Worm (Caenorhabditis elegans) whole organism, mixed stage, embryonic: ENCODE results near the gene cyp-33C11.

ENCODE experiments used
- M03D4.4 ChIP-seq: sonication (generic microtip); optimal IDR thresholded peaks from 2 replicates; lab custom pipeline; 2017; ENCODE audit warnings: mild to moderate bottlenecking, missing genetic modification characterization, missing compliant biosample characterization
- bed-3 ChIP-seq: fragments of 200-800 bp; sonication (Bioruptor generic); optimal IDR thresholded peaks from 3 replicates; lab custom pipeline; 2018; ENCODE audit warnings: mild to moderate bottlenecking, missing genetic modification characterization, moderate library complexity, missing compliant biosample characterization
- blmp-1 ChIP-seq: fragments of 150-350 bp; optimal IDR thresholded peaks from 2 replicates; lab custom pipeline; 2014; ENCODE audit warnings: missing biosample characterization, missing genetic modification characterization
- ceh-39 ChIP-seq: fragments of 150-350 bp; optimal IDR thresholded peaks from 2 replicates; lab custom pipeline; 2014; ENCODE audit warnings: missing biosample characterization, missing genetic modification characterization
- ceh-43 ChIP-seq: fragments of 200-800 bp; sonication (Bioruptor generic); optimal IDR thresholded peaks from 2 replicates; lab custom pipeline; 2018; ENCODE audit warnings: mild to moderate bottlenecking, missing genetic modification characterization, moderate library complexity, missing compliant biosample characterization
- ceh-83 ChIP-seq: fragments of 200-800 bp; sonication (Bioruptor generic); optimal IDR thresholded peaks from 2 replicates; lab custom pipeline; 2018; ENCODE audit warnings: mild to moderate bottlenecking, missing genetic modification characterization, missing compliant biosample characterization
- ces-1 ChIP-seq: fragments of 150-350 bp; optimal IDR thresholded peaks from 2 replicates; lab custom pipeline; 2014; ENCODE audit warnings: missing biosample characterization, missing genetic modification reagents, missing genetic modification characterization
- cnd-1 ChIP-seq: fragments of 200-800 bp; sonication (Bioruptor generic); optimal IDR thresholded peaks from 2 replicates; lab custom pipeline; 2018; ENCODE audit warnings: mild to moderate bottlenecking, missing genetic modification characterization, missing compliant biosample characterization
- drap-1 ChIP-seq: fragments of 200-800 bp; sonication (Bioruptor generic); optimal IDR thresholded peaks from 3 replicates; lab custom pipeline; 2018; ENCODE audit warnings: mild to moderate bottlenecking, missing genetic modification characterization, missing compliant biosample characterization
- elt-1 ChIP-seq: sonication (generic microtip); optimal IDR thresholded peaks from 2 replicates; lab custom pipeline; 2017; ENCODE audit warnings: missing genetic modification characterization, mild to moderate bottlenecking, missing compliant biosample characterization, antibody characterized with exemption, moderate library complexity, borderline replicate concordance; ENCODE audit not compliant: insufficient read depth
- elt-3 ChIP-seq: fragments of 150-350 bp; optimal IDR thresholded peaks from 2 replicates; lab custom pipeline; 2014; ENCODE audit warnings: missing biosample characterization, missing genetic modification characterization
- flh-1 ChIP-seq: fragments of 200-800 bp; sonication (Bioruptor generic); optimal IDR thresholded peaks from 2 replicates; lab custom pipeline; 2018; ENCODE audit warnings: mild to moderate bottlenecking, missing genetic modification characterization, moderate library complexity, missing compliant biosample characterization
- ham-2 ChIP-seq: fragments of 200-800 bp; sonication (Bioruptor generic); optimal IDR thresholded peaks from 2 replicates; lab custom pipeline; 2018; ENCODE audit warnings: mild to moderate bottlenecking, missing genetic modification characterization, missing compliant biosample characterization
- hlh-1 ChIP-seq: fragments of 150-350 bp; optimal IDR thresholded peaks from 2 replicates; lab custom pipeline; 2014; ENCODE audit warnings: missing biosample characterization, missing genetic modification reagents, missing genetic modification characterization
- lin-13 ChIP-seq: fragments of 150-350 bp; optimal IDR thresholded peaks from 2 replicates; lab custom pipeline; 2014; ENCODE audit warnings: missing biosample characterization, missing genetic modification characterization
- mep-1 ChIP-seq: fragments of 150-350 bp; optimal IDR thresholded peaks from 2 replicates; lab custom pipeline; 2017; ENCODE audit warnings: missing biosample characterization, missing genetic modification reagents, missing genetic modification characterization, inconsistent platforms
- nhr-12 ChIP-seq: fragments of 150-350 bp; optimal IDR thresholded peaks from 2 replicates; lab custom pipeline; 2014; ENCODE audit warnings: missing biosample characterization, missing genetic modification characterization
- nhr-2 ChIP-seq: fragments of 150-350 bp; optimal IDR thresholded peaks from 2 replicates; lab custom pipeline; 2014; ENCODE audit warnings: missing biosample characterization, missing genetic modification characterization
- nhr-76 ChIP-seq: sonication (generic microtip); optimal IDR thresholded peaks from 2 replicates; lab custom pipeline; 2017; ENCODE audit warnings: missing biosample characterization, missing genetic modification characterization
- sem-2 ChIP-seq: fragments of 200-800 bp; sonication (Bioruptor generic); optimal IDR thresholded peaks from 2 replicates; lab custom pipeline; 2018; ENCODE audit warnings: mild to moderate bottlenecking, missing genetic modification characterization, missing compliant biosample characterization
- snpc-4 ChIP-seq: fragments of 150-350 bp; optimal IDR thresholded peaks from 2 replicates; lab custom pipeline; 2014; ENCODE audit warnings: missing biosample characterization, missing genetic modification characterization
- sptf-1 ChIP-seq: sonication (generic microtip); optimal IDR thresholded peaks from 2 replicates; lab custom pipeline; 2017; ENCODE audit warnings: mild to moderate bottlenecking, missing genetic modification characterization, moderate library complexity, missing compliant biosample characterization
- unc-120 ChIP-seq: sonication (generic microtip); optimal IDR thresholded peaks from 2 replicates; lab custom pipeline; 2017; ENCODE audit warnings: missing genetic modification characterization, missing compliant biosample characterization; ENCODE audit not compliant: poor library complexity, severe bottlenecking
- unc-39 ChIP-seq: fragments of 150-350 bp; optimal IDR thresholded peaks from 2 replicates; lab custom pipeline; 2014; ENCODE audit warnings: missing biosample characterization, missing genetic modification characterization
- unc-62 ChIP-seq: fragments of 150-350 bp; optimal IDR thresholded peaks from 2 replicates; lab custom pipeline; 2014; ENCODE audit warnings: missing biosample characterization, missing genetic modification reagents, missing genetic modification characterization
- zip-8 ChIP-seq: fragments of 150-350 bp; optimal IDR thresholded peaks from 2 replicates; lab custom pipeline; 2014; ENCODE audit warnings: missing biosample characterization, missing genetic modification characterization
- ztf-11 ChIP-seq: fragments of 150-350 bp; optimal IDR thresholded peaks from 2 replicates; lab custom pipeline; 2014; ENCODE audit warnings: missing biosample characterization, missing genetic modification characterization

Gene cyp-33C11

ce11 chrV:692720-693422 lies 19.9 kb downstream of the cyp-33C11 start, which contains the start of gene srx-4:
Gene srx-4 (minus strand): TSS chrV:692770.
- TF ChIP-seq ces-1, result no peak
- TF ChIP-seq sptf-1, result no peak
- TF ChIP-seq cnd-1 (tag; lab: Kevin White, UChicago), result no peak
- no peak for TF ChIP-seq sem-2 (GFP tag; lab: Kevin White, UChicago)
- TF ChIP-seq drap-1 (GFP tag; lab: Kevin White, UChicago), result no peak
- no peak for TF ChIP-seq ceh-83 (GFP tag; lab: Kevin White, UChicago)
- no peak for TF ChIP-seq bed-3

DNA sequence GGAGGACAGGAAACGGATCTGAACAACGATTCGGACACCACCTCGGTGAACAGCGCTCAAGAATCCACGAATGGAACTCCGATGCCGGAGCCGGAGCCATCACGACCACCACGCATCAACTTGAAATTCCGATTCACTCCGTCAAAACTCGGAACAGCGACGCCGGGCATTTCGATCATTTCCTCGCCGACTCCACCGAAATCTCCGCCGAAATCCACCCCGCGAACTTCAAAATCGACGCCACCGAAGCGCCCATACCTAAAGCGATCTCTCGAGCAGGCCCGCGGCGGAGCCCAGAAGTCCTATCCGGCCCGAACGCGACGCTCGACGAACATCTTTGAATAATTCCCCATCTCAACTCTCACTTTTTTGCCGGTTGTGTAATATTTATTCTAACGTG lies 23.2 kb downstream of the cyp-33C11 start:
- TF ChIP-seq cnd-1 (tag; lab: Kevin White, UChicago) (no peak), unc-39 (tag; lab: Kevin White, UChicago) (no peak), blmp-1 (no peak), mep-1 (no peak), flh-1 (no peak), M03D4.4 (tag; lab: Kevin White, UChicago) (no peak), hlh-1 (tag; lab: Kevin White, UChicago) (no peak), nhr-2 (tag; lab: Kevin White, UChicago) (no peak), ceh-39 (tag; lab: Kevin White, UChicago) (no peak)

- TF ChIP-seq ceh-43 (GFP tag; lab: Kevin White, UChicago) (no peak), zip-8 (tag; lab: Kevin White, UChicago) (no peak), nhr-76 (tag; lab: Kevin White, UChicago) (no peak)
These were observed 25.4 kb downstream of the cyp-33C11 start, which contains the start of gene H25P19.1 for ce11 chrV:687384-687783. Gene H25P19.1 (plus strand): TSS chrV:687684.

DNA sequence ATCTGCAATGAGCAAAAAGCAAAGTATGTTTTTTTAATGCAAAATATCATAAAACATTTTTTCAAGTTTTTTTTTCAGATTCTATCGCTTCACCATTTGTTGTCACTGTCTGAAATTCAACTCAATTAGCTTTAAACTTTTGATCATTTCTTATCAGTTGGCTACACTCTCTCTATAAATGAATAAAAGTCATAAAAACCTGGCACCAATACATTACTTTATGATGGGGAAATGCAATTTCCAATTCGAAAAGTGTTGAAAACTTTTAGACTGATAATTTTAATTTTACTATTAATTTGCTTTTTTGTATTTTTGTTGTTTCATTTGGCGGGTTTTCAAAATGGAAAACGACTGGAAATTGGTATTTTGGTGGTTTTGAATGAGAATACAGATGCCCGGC lies 28.9 kb downstream of the cyp-33C11 start, which contains the start of gene F31F4.1:
TSS of gene F31F4.1 (plus strand) at position 203 of the 400 bp plus-strand sequence.
- TF ChIP-seq drap-1 (GFP tag; lab: Kevin White, UChicago), result no peak
- no peak for TF ChIP-seq zip-8 (tag; lab: Kevin White, UChicago)
- no peak for TF ChIP-seq elt-1 (tag; lab: Kevin White, UChicago)
- no peak for TF ChIP-seq snpc-4 (tag; lab: Kevin White, UChicago)
- no peak for TF ChIP-seq nhr-76 (tag; lab: Kevin White, UChicago)

- no peak for TF ChIP-seq nhr-2 (tag; lab: Kevin White, UChicago)
- TF ChIP-seq flh-1, result no peak
- no peak for TF ChIP-seq elt-3
- TF ChIP-seq lin-13 (tag; lab: Kevin White, UChicago), result no peak
- no peak for TF ChIP-seq unc-120
- TF ChIP-seq ces-1, result no peak
- TF ChIP-seq, all 35 proteins: peak for 0
These were observed 30.8 kb downstream of the cyp-33C11 start, which contains the start of gene srx-23 for ce11 chrV:682031-682430. Gene srx-23 (plus strand): TSS chrV:682331.

DNA sequence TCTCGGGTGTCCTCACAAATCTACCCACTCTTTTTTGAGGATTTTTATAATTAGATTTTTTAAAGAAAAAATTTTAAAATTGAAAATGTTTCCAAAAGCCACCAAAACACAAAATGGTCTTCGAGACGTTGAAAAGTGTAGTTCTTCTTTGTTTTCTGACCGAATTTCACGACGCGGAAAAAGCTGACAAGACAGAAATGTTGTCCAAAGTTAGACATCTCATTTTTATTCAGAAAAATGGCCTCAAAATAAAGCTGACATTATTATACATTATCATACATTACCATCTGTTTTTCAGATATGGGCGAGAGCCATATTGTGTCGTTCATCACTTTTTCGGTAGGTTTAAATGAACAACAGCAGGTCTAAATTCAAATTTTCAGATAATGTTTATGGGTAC lies 33.1 kb downstream of the cyp-33C11 start, which contains the start of gene srx-22:
TSS of gene srx-22 (plus strand) at position 301 of the 400 bp plus-strand sequence.
- no peak for TF ChIP-seq hlh-1 (tag; lab: Kevin White, UChicago)
- TF ChIP-seq nhr-12, result no peak
- no peak for TF ChIP-seq elt-1 (tag; lab: Kevin White, UChicago)
- TF ChIP-seq nhr-76 (tag; lab: Kevin White, UChicago), result no peak
- no peak for TF ChIP-seq ztf-11 (tag; lab: Kevin White, UChicago)
- no peak for TF ChIP-seq ham-2 (GFP tag; lab: Kevin White, UChicago)
- TF ChIP-seq snpc-4 (tag; lab: Kevin White, UChicago), result no peak
- no peak for TF ChIP-seq cnd-1 (tag; lab: Kevin White, UChicago)
- TF ChIP-seq unc-62 (GFP tag; lab: Kevin White, UChicago), result no peak
- TF ChIP-seq ceh-83 (GFP tag; lab: Kevin White, UChicago), result no peak
